Fruit fly (Drosophila melanogaster) whole organism, pupa: Measurements from ENCODE around the gene nxf4.

ENCODE experiments used
- CG12605 ChIP-seq: fragments of 200-800 bp; sonication (Bioruptor generic); IDR thresholded peaks from 2 replicates; pipeline ENCODE4 v1.3.6; 2022; ENCODE audit warnings: missing biosample characterization, missing genetic modification characterization
- CG14655 ChIP-seq: fragments of 200-800 bp; sonication (Bioruptor generic); optimal IDR thresholded peaks from 3 replicates; lab custom pipeline; 2017; ENCODE audit warnings: mild to moderate bottlenecking, missing biosample characterization, missing genetic modification reagents, missing genetic modification characterization
- CG17806 ChIP-seq: fragments of 200-800 bp; sonication (Bioruptor generic); optimal IDR thresholded peaks from 2 replicates; lab custom pipeline; 2018; ENCODE audit warnings: missing biosample characterization, mild to moderate bottlenecking, missing genetic modification characterization, moderate library complexity
- CG32121 ChIP-seq: fragments of 200-800 bp; sonication (Bioruptor generic); IDR thresholded peaks from 2 replicates; pipeline ENCODE4 v1.3.6; 2022; ENCODE audit warnings: missing biosample characterization, missing genetic modification characterization
- CG8159 ChIP-seq: fragments of 200-800 bp; sonication (Bioruptor generic); optimal IDR thresholded peaks from 3 replicates; lab custom pipeline; 2018; ENCODE audit warnings: missing biosample characterization, mild to moderate bottlenecking, missing genetic modification characterization, moderate library complexity
- D1 ChIP-seq: fragments of 200-800 bp; sonication (Bioruptor generic); optimal IDR thresholded peaks from 2 replicates; lab custom pipeline; 2018; ENCODE audit warnings: missing biosample characterization, mild to moderate bottlenecking, missing genetic modification characterization, moderate library complexity
- EcR ChIP-seq: fragments of 200-800 bp; sonication (Bioruptor generic); optimal IDR thresholded peaks from 3 replicates; lab custom pipeline; 2019; ENCODE audit warnings: missing biosample characterization, missing genetic modification characterization, mild to moderate bottlenecking, moderate library complexity, missing genetic modification reagents
- Ets98B ChIP-seq: fragments of 200-800 bp; sonication (Bioruptor generic); IDR thresholded peaks from 2 replicates; pipeline ENCODE4 v1.3.6; 2022; ENCODE audit warnings: missing biosample characterization, missing genetic modification characterization
- Pif1A ChIP-seq: fragments of 200-800 bp; sonication (Bioruptor generic); optimal IDR thresholded peaks from 3 replicates; lab custom pipeline; 2016; ENCODE audit warnings: missing biosample characterization, missing genetic modification characterization
- fd96Ca ChIP-seq: fragments of 200-800 bp; sonication (Bioruptor generic); IDR thresholded peaks from 3 replicates; pipeline ENCODE4 v1.3.6; 2022; ENCODE audit warnings: missing biosample characterization, missing genetic modification characterization
- gl ChIP-seq: fragments of 200-800 bp; sonication (Bioruptor generic); optimal IDR thresholded peaks from 2 replicates; lab custom pipeline; 2018; ENCODE audit warnings: missing biosample characterization, mild to moderate bottlenecking, missing genetic modification characterization
- rn ChIP-seq: fragments of 200-800 bp; sonication (Bioruptor generic); IDR thresholded peaks from 2 replicates; pipeline ENCODE4 v1.3.6; 2022; ENCODE audit warnings: missing biosample characterization, missing genetic modification characterization

dm6 chr3R:7334613-7335012 is 11.9 kb upstream of the nxf4 start:
- TF ChIP-seq D1 (tag; lab: Kevin White, UChicago) (no peak), EcR (GFP tag; lab: Kevin White, UChicago) (no peak), Ets98B (GFP tag; lab: Robert Waterston, UW) (no peak), CG14655 (GFP tag; lab: Kevin White, UChicago) (no peak), Pif1A (GFP tag; lab: Kevin White, UChicago) (no peak), rn (no peak), CG12605 (no peak), CG32121 (GFP tag; lab: Robert Waterston, UW) (no peak), CG17806 (tag; lab: Kevin White, UChicago) (no peak), gl (tag; lab: Kevin White, UChicago) (no peak), fd96Ca (GFP tag; lab: Robert Waterston, UW) (no peak), CG8159 (no peak)
